Fruit fly (Drosophila melanogaster) whole organism, prepupa: ENCODE measurements around the gene CG12531.

Experiments
- CG10631 ChIP-seq: fragments of 200-800 bp; sonication (Bioruptor generic); optimal IDR thresholded peaks from 2 replicates; lab custom pipeline; 2016; ENCODE audit warnings: missing biosample characterization, missing genetic modification characterization
- CG11762 ChIP-seq: fragments of 200-800 bp; sonication (Bioruptor generic); optimal IDR thresholded peaks from 3 replicates; lab custom pipeline; 2016; ENCODE audit warnings: missing biosample characterization, missing genetic modification characterization; ENCODE audit not compliant: insufficient read depth
- CG6163 ChIP-seq: fragments of 200-800 bp; sonication (Bioruptor generic); IDR thresholded peaks from 3 replicates; pipeline ENCODE4 v1.3.6; 2022; ENCODE audit warnings: missing biosample characterization, missing genetic modification characterization
- CG8119 ChIP-seq: fragments of 200-800 bp; sonication (Bioruptor generic); IDR thresholded peaks from 3 replicates; pipeline ENCODE4 v1.3.6; 2022; ENCODE audit warnings: missing biosample characterization, missing genetic modification characterization
- Hr39 ChIP-seq: fragments of 200-800 bp; sonication (Bioruptor generic); optimal IDR thresholded peaks from 2 replicates; lab custom pipeline; 2016; ENCODE audit warnings: missing biosample characterization, missing genetic modification characterization
- Sox102F ChIP-seq: fragments of 200-800 bp; sonication (Bioruptor generic); optimal IDR thresholded peaks from 2 replicates; lab custom pipeline; 2016; ENCODE audit warnings: missing biosample characterization, mild to moderate bottlenecking, missing genetic modification characterization
- ss ChIP-seq, 2 experiments: fragments of 200-800 bp; sonication (Bioruptor generic); optimal IDR thresholded peaks; 2 replicates in 1 of 2; 3 replicates in 1 of 2; lab custom pipeline; 2017 to 2018; ENCODE audit warnings: mild to moderate bottlenecking in 2 of 2, missing biosample characterization in 2 of 2, missing genetic modification characterization in 2 of 2, moderate library complexity in 1 of 2

- TF ChIP-seq Hr39 (GFP tag; lab: Kevin White, UChicago), result no peak
- no peak for TF ChIP-seq Sox102F (GFP tag; lab: Kevin White, UChicago)
- TF ChIP-seq CG8119 (GFP tag; lab: Robert Waterston, UW), result no peak
- no peak for TF ChIP-seq CG6163 (GFP tag; lab: Robert Waterston, UW)
- no peak for TF ChIP-seq CG10631 (GFP tag; lab: Kevin White, UChicago)
- TF ChIP-seq CG11762 (GFP tag; lab: Kevin White, UChicago), result no peak
- TF ChIP-seq ss (GFP tag; optimal IDR thresholded peaks at IDR 0.05; lab: Kevin White, UChicago), result no peak
Measured at dm6 chrX:19772002-19772622, 53.4 kb downstream of the CG12531 start.
